Worm (Caenorhabditis elegans) whole organism, L4/young adult: Measurements from ENCODE around the gene cst-1.

ENCODE experiments used
- W03F9.2 ChIP-seq: fragments of 150-350 bp; optimal IDR thresholded peaks from 2 replicates; lab custom pipeline; 2014; ENCODE audit warnings: missing biosample characterization, missing genetic modification characterization
- him-1 ChIP-seq: sonication (generic microtip); optimal IDR thresholded peaks from 2 replicates; lab custom pipeline; 2016; ENCODE audit warnings: missing genotype, missing genetic modification reagents, missing genetic modification characterization, missing compliant biosample characterization

ce11 chrX:4320563-4320962, 18.9 kb upstream of the cst-1 start, which contains the start of gene dop-6:
- no peak for TF ChIP-seq him-1 (tag; lab: Kevin White, UChicago)
- no peak for TF ChIP-seq W03F9.2 (tag; lab: Kevin White, UChicago)
